Worm (Caenorhabditis elegans) whole organism, L1 larva: ENCODE data around the gene bcl-7.

ENCODE experiments used
- ama-1 ChIP-seq: fragments of 150-350 bp; optimal IDR thresholded peaks from 2 replicates; lab custom pipeline; 2014
- blmp-1 ChIP-seq: fragments of 150-350 bp; optimal IDR thresholded peaks from 2 replicates; lab custom pipeline; 2014; ENCODE audit warnings: missing biosample characterization, missing genetic modification characterization
- ceh-8 ChIP-seq: fragments of 200-800 bp; sonication (Bioruptor generic); optimal IDR thresholded peaks from 2 replicates; lab custom pipeline; 2018; ENCODE audit warnings: mild to moderate bottlenecking, missing genetic modification characterization, moderate library complexity, missing compliant biosample characterization
- ceh-88 ChIP-seq: fragments of 200-800 bp; sonication (Bioruptor generic); IDR thresholded peaks from 2 replicates; pipeline ENCODE4 v1.3.6; 2022; ENCODE audit warnings: missing genetic modification characterization, missing compliant biosample characterization
- dpl-1 ChIP-seq, 3 experiments: fragments of 150-350 bp in 2 of 3; sonication (generic microtip) in 1 of 3; optimal IDR thresholded peaks; 2 replicates each; lab custom pipeline; 2014 to 2017; ENCODE audit warnings: missing biosample characterization in 3 of 3, missing genetic modification characterization in 3 of 3, missing genetic modification reagents in 3 of 3
- efl-1 ChIP-seq, 4 experiments: fragments of 150-350 bp; optimal IDR thresholded peaks in 3 of 4; peaks in 1 of 4; 1 replicate in 1 of 4; 2 replicates in 3 of 4; lab custom pipeline; 2014; ENCODE audit warnings: missing biosample characterization in 2 of 4, missing genetic modification characterization in 2 of 4, missing genetic modification reagents in 2 of 4
- egl-27 ChIP-seq, 2 experiments: fragments of 150-350 bp in 1 of 2; sonication (generic microtip); optimal IDR thresholded peaks; 3 replicates each; lab custom pipeline; 2017 to 2018; ENCODE audit warnings: missing biosample characterization in 2 of 2, missing genetic modification characterization in 2 of 2, missing genetic modification reagents in 2 of 2
- elt-2 ChIP-seq: sonication (generic microtip); optimal IDR thresholded peaks from 2 replicates; lab custom pipeline; 2016; ENCODE audit warnings: missing genetic modification characterization, mild to moderate bottlenecking, inconsistent platforms, missing compliant biosample characterization, missing genetic modification reagents
- ets-5 ChIP-seq: fragments of 200-800 bp; sonication (Bioruptor generic); IDR thresholded peaks from 2 replicates; pipeline ENCODE4 v1.3.6; 2022; ENCODE audit warnings: missing genetic modification characterization, missing compliant biosample characterization
- fkh-10 ChIP-seq: sonication (generic microtip); optimal IDR thresholded peaks from 2 replicates; lab custom pipeline; 2017; ENCODE audit warnings: missing biosample characterization, missing genetic modification reagents, missing genetic modification characterization
- fkh-4 ChIP-seq: sonication (generic microtip); optimal IDR thresholded peaks from 2 replicates; lab custom pipeline; 2016; ENCODE audit warnings: missing compliant biosample characterization, missing genetic modification characterization, borderline replicate concordance
- fkh-8 ChIP-seq: sonication (generic microtip); optimal IDR thresholded peaks from 2 replicates; lab custom pipeline; 2016; ENCODE audit warnings: mild to moderate bottlenecking, missing genetic modification characterization, missing compliant biosample characterization
- isw-1 ChIP-seq: fragments of 200-800 bp; sonication (Bioruptor generic); IDR thresholded peaks from 2 replicates; pipeline ENCODE4 v1.3.6; 2022; ENCODE audit warnings: missing genetic modification characterization, missing compliant biosample characterization
- lin-14 ChIP-seq: fragments of 200-800 bp; sonication (Bioruptor generic); optimal IDR thresholded peaks from 2 replicates; lab custom pipeline; 2018; ENCODE audit warnings: mild to moderate bottlenecking, missing genetic modification characterization, moderate library complexity, missing compliant biosample characterization
- lir-3 ChIP-seq: sonication (generic microtip); optimal IDR thresholded peaks from 2 replicates; lab custom pipeline; 2016; ENCODE audit warnings: mild to moderate bottlenecking, missing genetic modification characterization, moderate library complexity, missing compliant biosample characterization; ENCODE audit not compliant: poor library complexity
- lsy-2 ChIP-seq, 2 experiments: fragments of 150-350 bp; optimal IDR thresholded peaks; 2 replicates each; lab custom pipeline; 2014; ENCODE audit warnings: missing biosample characterization in 2 of 2, missing genetic modification characterization in 2 of 2
- mef-2 ChIP-seq: fragments of 150-350 bp; optimal IDR thresholded peaks from 2 replicates; lab custom pipeline; 2014; ENCODE audit warnings: missing biosample characterization, missing genetic modification characterization
- nhr-20 ChIP-seq: sonication (generic microtip); optimal IDR thresholded peaks from 2 replicates; lab custom pipeline; 2016; ENCODE audit warnings: mild to moderate bottlenecking, missing genetic modification characterization, missing compliant biosample characterization
- nhr-71 ChIP-seq: sonication (generic microtip); optimal IDR thresholded peaks from 2 replicates; lab custom pipeline; 2016; ENCODE audit warnings: mild to moderate bottlenecking, missing genetic modification characterization, moderate library complexity, missing compliant biosample characterization
- nhr-77 ChIP-seq: fragments of 150-350 bp; optimal IDR thresholded peaks from 2 replicates; lab custom pipeline; 2014; ENCODE audit warnings: missing biosample characterization, missing genetic modification characterization
- nhr-85 ChIP-seq: sonication (generic microtip); peaks from one replicate; lab custom pipeline; 2016; ENCODE audit warnings: missing genetic modification characterization, inconsistent platforms, missing compliant biosample characterization
- nhr-90 ChIP-seq: sonication (generic microtip); optimal IDR thresholded peaks from 2 replicates; lab custom pipeline; 2016; ENCODE audit warnings: mild to moderate bottlenecking, missing genetic modification characterization, missing compliant biosample characterization; ENCODE audit not compliant: poor library complexity
- pax-3 ChIP-seq: fragments of 200-800 bp; sonication (Bioruptor generic); optimal IDR thresholded peaks from 2 replicates; lab custom pipeline; 2018; ENCODE audit warnings: mild to moderate bottlenecking, missing genetic modification characterization, moderate library complexity, missing compliant biosample characterization
- rnt-1 ChIP-seq: sonication (generic microtip); optimal IDR thresholded peaks from 2 replicates; lab custom pipeline; 2016; ENCODE audit warnings: mild to moderate bottlenecking, missing genetic modification characterization, moderate library complexity, missing compliant biosample characterization
- snpc-4 ChIP-seq: fragments of 150-350 bp; optimal IDR thresholded peaks from 2 replicates; lab custom pipeline; 2014; ENCODE audit warnings: missing biosample characterization, missing genetic modification characterization
- snu-23 ChIP-seq: sonication (generic microtip); optimal IDR thresholded peaks from 2 replicates; lab custom pipeline; 2016; ENCODE audit warnings: missing genetic modification characterization, missing compliant biosample characterization
- unc-130 ChIP-seq: fragments of 150-350 bp; optimal IDR thresholded peaks from 2 replicates; lab custom pipeline; 2017; ENCODE audit warnings: missing biosample characterization, missing genetic modification characterization, inconsistent platforms
- unc-62 ChIP-seq: fragments of 150-350 bp; optimal IDR thresholded peaks from 2 replicates; lab custom pipeline; 2014; ENCODE audit warnings: missing biosample characterization, missing genetic modification reagents, missing genetic modification characterization
- unc-86 ChIP-seq: sonication (generic microtip); optimal IDR thresholded peaks from 2 replicates; lab custom pipeline; 2016; ENCODE audit warnings: missing genetic modification characterization, missing compliant biosample characterization
- xbp-1 ChIP-seq: sonication (generic microtip); optimal IDR thresholded peaks from 2 replicates; lab custom pipeline; 2016; ENCODE audit warnings: missing genetic modification characterization, missing compliant biosample characterization
- ztf-4 ChIP-seq: fragments of 150-350 bp; optimal IDR thresholded peaks from 2 replicates; lab custom pipeline; 2014; ENCODE audit warnings: missing biosample characterization, missing genetic modification characterization

The bcl-7 gene

ce11 chrIII:5895913-5896312 is 30.0 kb upstream of the bcl-7 start, which contains the start of gene pxl-1:
TSS of gene pxl-1 (minus strand) at chrIII:5896013.
- TF ChIP-seq ets-5 (GFP tag; lab: Robert Waterston, UW) (no peak), unc-62 (no peak), unc-86 (tag; lab: Kevin White, UChicago) (no peak), fkh-8 (tag; lab: Kevin White, UChicago) (no peak), nhr-90 (tag; lab: Kevin White, UChicago) (no peak), egl-27 (tag; optimal IDR thresholded peaks at IDR 0.05; lab: Kevin White, UChicago) (no peak), mef-2 (tag; lab: Kevin White, UChicago) (no peak), fkh-4 (tag; lab: Kevin White, UChicago) (no peak), ceh-88 (no peak), ztf-4 (tag; lab: Kevin White, UChicago) (no peak), nhr-20 (no peak), lir-3 (no peak), isw-1 (GFP tag; lab: Robert Waterston, UW) (no peak), nhr-85 (tag; lab: Kevin White, UChicago) (no peak), elt-2 (no peak), fkh-10 (GFP tag; lab: Kevin White, UChicago) (no peak), nhr-77 (tag; lab: Kevin White, UChicago) (no peak), pax-3 (tag; lab: Kevin White, UChicago) (no peak)
- TF ChIP-seq, all 84 proteins: peak for 0

- peak; percentile 60 for TF ChIP-seq lin-14 (GFP tag; lab: Kevin White, UChicago)
- peak; percentile 4 to 12 for TF ChIP-seq efl-1 (optimal IDR thresholded peaks at IDR 0.05; lab: Kevin White, UChicago)
- TF ChIP-seq efl-1 (GFP tag; optimal IDR thresholded peaks at IDR 0.05 in 1 of 2; lab: Kevin White, UChicago) = peak in 1 of 2 experiments; percentile 11
- TF ChIP-seq ztf-4 (tag; lab: Kevin White, UChicago) = no peak
- no peak for TF ChIP-seq xbp-1 (tag; lab: Kevin White, UChicago)
- TF ChIP-seq nhr-71 (tag; lab: Kevin White, UChicago) = peak; percentile 22
- no peak for TF ChIP-seq ceh-8 (GFP tag; lab: Kevin White, UChicago)
- peak; percentile 19 to 50 (median 22) for TF ChIP-seq dpl-1 (GFP tag; optimal IDR thresholded peaks at IDR 0.05; lab: Kevin White, UChicago)
- peak in 1 of 2 experiments; percentile 27 for TF ChIP-seq lsy-2 (tag; optimal IDR thresholded peaks at IDR 0.05; lab: Kevin White, UChicago)
- TF ChIP-seq blmp-1 (tag; lab: Kevin White, UChicago) = peak; percentile 8
- TF ChIP-seq snpc-4 (tag; lab: Kevin White, UChicago) = no peak
- peak; percentile 28 for TF ChIP-seq snu-23 (GFP tag; lab: Kevin White, UChicago)
Observed at ce11 chrIII:5897468-5897867, 28.4 kb upstream of the bcl-7 start.

ce11 chrIII:5898631-5899030 is 27.3 kb upstream of the bcl-7 start:
- TF ChIP-seq egl-27 (tag; optimal IDR thresholded peaks at IDR 0.05; lab: Kevin White, UChicago) (no peak), lin-14 (GFP tag; lab: Kevin White, UChicago) (peak; percentile 74), snu-23 (GFP tag; lab: Kevin White, UChicago) (peak; percentile 18), blmp-1 (tag; lab: Kevin White, UChicago) (peak; percentile 64), efl-1 (optimal IDR thresholded peaks at IDR 0.05; lab: Kevin White, UChicago) (peak in 1 of 2 experiments; percentile 2), efl-1 (GFP tag; optimal IDR thresholded peaks at IDR 0.05 in 1 of 2; lab: Kevin White, UChicago) (no peak), nhr-90 (tag; lab: Kevin White, UChicago) (no peak), nhr-71 (tag; lab: Kevin White, UChicago) (peak; percentile 30), lsy-2 (tag; optimal IDR thresholded peaks at IDR 0.05; lab: Kevin White, UChicago) (peak in 1 of 2 experiments; percentile 7), rnt-1 (tag; lab: Kevin White, UChicago) (peak; percentile 37), ama-1 (lab: Kevin White, UChicago) (no peak), ets-5 (GFP tag; lab: Robert Waterston, UW) (no peak), pax-3 (tag; lab: Kevin White, UChicago) (no peak), unc-130 (tag; lab: Kevin White, UChicago) (peak; percentile 27)
- TF ChIP-seq, all 84 proteins: peak for 8

- TF ChIP-seq rnt-1 (tag; lab: Kevin White, UChicago) = no peak
- no peak for TF ChIP-seq efl-1 (optimal IDR thresholded peaks at IDR 0.05; lab: Kevin White, UChicago)
- TF ChIP-seq efl-1 (GFP tag; optimal IDR thresholded peaks at IDR 0.05 in 1 of 2; lab: Kevin White, UChicago) = peak in 1 of 2 experiments; percentile 87
Observed at ce11 chrIII:5900709-5901108, 25.2 kb upstream of the bcl-7 start.
